Worm (Caenorhabditis elegans) whole organism, mixed stage, embryonic: ENCODE data around the gene trpp-3.

Experiments
- M03D4.4 ChIP-seq: sonication (generic microtip); optimal IDR thresholded peaks from 2 replicates; lab custom pipeline; 2017; ENCODE audit warnings: mild to moderate bottlenecking, missing genetic modification characterization, missing compliant biosample characterization
- bed-3 ChIP-seq: fragments of 200-800 bp; sonication (Bioruptor generic); optimal IDR thresholded peaks from 3 replicates; lab custom pipeline; 2018; ENCODE audit warnings: mild to moderate bottlenecking, missing genetic modification characterization, moderate library complexity, missing compliant biosample characterization
- blmp-1 ChIP-seq: fragments of 150-350 bp; optimal IDR thresholded peaks from 2 replicates; lab custom pipeline; 2014; ENCODE audit warnings: missing biosample characterization, missing genetic modification characterization
- ceh-39 ChIP-seq: fragments of 150-350 bp; optimal IDR thresholded peaks from 2 replicates; lab custom pipeline; 2014; ENCODE audit warnings: missing biosample characterization, missing genetic modification characterization
- ceh-43 ChIP-seq: fragments of 200-800 bp; sonication (Bioruptor generic); optimal IDR thresholded peaks from 2 replicates; lab custom pipeline; 2018; ENCODE audit warnings: mild to moderate bottlenecking, missing genetic modification characterization, moderate library complexity, missing compliant biosample characterization
- ceh-83 ChIP-seq: fragments of 200-800 bp; sonication (Bioruptor generic); optimal IDR thresholded peaks from 2 replicates; lab custom pipeline; 2018; ENCODE audit warnings: mild to moderate bottlenecking, missing genetic modification characterization, missing compliant biosample characterization
- ces-1 ChIP-seq: fragments of 150-350 bp; optimal IDR thresholded peaks from 2 replicates; lab custom pipeline; 2014; ENCODE audit warnings: missing biosample characterization, missing genetic modification reagents, missing genetic modification characterization
- cnd-1 ChIP-seq: fragments of 200-800 bp; sonication (Bioruptor generic); optimal IDR thresholded peaks from 2 replicates; lab custom pipeline; 2018; ENCODE audit warnings: mild to moderate bottlenecking, missing genetic modification characterization, missing compliant biosample characterization
- drap-1 ChIP-seq: fragments of 200-800 bp; sonication (Bioruptor generic); optimal IDR thresholded peaks from 3 replicates; lab custom pipeline; 2018; ENCODE audit warnings: mild to moderate bottlenecking, missing genetic modification characterization, missing compliant biosample characterization
- elt-1 ChIP-seq: sonication (generic microtip); optimal IDR thresholded peaks from 2 replicates; lab custom pipeline; 2017; ENCODE audit warnings: missing genetic modification characterization, mild to moderate bottlenecking, missing compliant biosample characterization, antibody characterized with exemption, moderate library complexity, borderline replicate concordance; ENCODE audit not compliant: insufficient read depth
- elt-3 ChIP-seq: fragments of 150-350 bp; optimal IDR thresholded peaks from 2 replicates; lab custom pipeline; 2014; ENCODE audit warnings: missing biosample characterization, missing genetic modification characterization
- flh-1 ChIP-seq: fragments of 200-800 bp; sonication (Bioruptor generic); optimal IDR thresholded peaks from 2 replicates; lab custom pipeline; 2018; ENCODE audit warnings: mild to moderate bottlenecking, missing genetic modification characterization, moderate library complexity, missing compliant biosample characterization
- ham-2 ChIP-seq: fragments of 200-800 bp; sonication (Bioruptor generic); optimal IDR thresholded peaks from 2 replicates; lab custom pipeline; 2018; ENCODE audit warnings: mild to moderate bottlenecking, missing genetic modification characterization, missing compliant biosample characterization
- hlh-1 ChIP-seq: fragments of 150-350 bp; optimal IDR thresholded peaks from 2 replicates; lab custom pipeline; 2014; ENCODE audit warnings: missing biosample characterization, missing genetic modification reagents, missing genetic modification characterization
- lin-13 ChIP-seq: fragments of 150-350 bp; optimal IDR thresholded peaks from 2 replicates; lab custom pipeline; 2014; ENCODE audit warnings: missing biosample characterization, missing genetic modification characterization
- lin-32 ChIP-seq: fragments of 200-800 bp; sonication (Bioruptor generic); optimal IDR thresholded peaks from 2 replicates; lab custom pipeline; 2018; ENCODE audit warnings: mild to moderate bottlenecking, missing genetic modification characterization, missing compliant biosample characterization
- lsy-2 ChIP-seq: fragments of 150-350 bp; optimal IDR thresholded peaks from 2 replicates; lab custom pipeline; 2014; ENCODE audit warnings: missing biosample characterization, missing genetic modification characterization
- mab-5 ChIP-seq: fragments of 150-350 bp; optimal IDR thresholded peaks from 2 replicates; lab custom pipeline; 2014; ENCODE audit warnings: missing biosample characterization, missing genetic modification characterization
- mep-1 ChIP-seq: fragments of 150-350 bp; optimal IDR thresholded peaks from 2 replicates; lab custom pipeline; 2017; ENCODE audit warnings: missing biosample characterization, missing genetic modification reagents, missing genetic modification characterization, inconsistent platforms
- mls-2 ChIP-seq: sonication (generic microtip); optimal IDR thresholded peaks from 2 replicates; lab custom pipeline; 2016; ENCODE audit warnings: mild to moderate bottlenecking, missing genetic modification characterization, moderate library complexity, missing compliant biosample characterization
- nhr-12 ChIP-seq: fragments of 150-350 bp; optimal IDR thresholded peaks from 2 replicates; lab custom pipeline; 2014; ENCODE audit warnings: missing biosample characterization, missing genetic modification characterization
- nhr-2 ChIP-seq: fragments of 150-350 bp; optimal IDR thresholded peaks from 2 replicates; lab custom pipeline; 2014; ENCODE audit warnings: missing biosample characterization, missing genetic modification characterization
- nhr-237 ChIP-seq: fragments of 150-350 bp; optimal IDR thresholded peaks from 2 replicates; lab custom pipeline; 2014; ENCODE audit warnings: missing biosample characterization, missing genetic modification characterization
- nhr-28 ChIP-seq: fragments of 150-350 bp; optimal IDR thresholded peaks from 2 replicates; lab custom pipeline; 2014; ENCODE audit warnings: missing biosample characterization, missing genetic modification characterization
- sem-2 ChIP-seq: fragments of 200-800 bp; sonication (Bioruptor generic); optimal IDR thresholded peaks from 2 replicates; lab custom pipeline; 2018; ENCODE audit warnings: mild to moderate bottlenecking, missing genetic modification characterization, missing compliant biosample characterization
- unc-39 ChIP-seq: fragments of 150-350 bp; optimal IDR thresholded peaks from 2 replicates; lab custom pipeline; 2014; ENCODE audit warnings: missing biosample characterization, missing genetic modification characterization
- unc-62 ChIP-seq: fragments of 150-350 bp; optimal IDR thresholded peaks from 2 replicates; lab custom pipeline; 2014; ENCODE audit warnings: missing biosample characterization, missing genetic modification reagents, missing genetic modification characterization
- zip-8 ChIP-seq: fragments of 150-350 bp; optimal IDR thresholded peaks from 2 replicates; lab custom pipeline; 2014; ENCODE audit warnings: missing biosample characterization, missing genetic modification characterization
- ztf-11 ChIP-seq: fragments of 150-350 bp; optimal IDR thresholded peaks from 2 replicates; lab custom pipeline; 2014; ENCODE audit warnings: missing biosample characterization, missing genetic modification characterization

Gene trpp-3

DNA sequence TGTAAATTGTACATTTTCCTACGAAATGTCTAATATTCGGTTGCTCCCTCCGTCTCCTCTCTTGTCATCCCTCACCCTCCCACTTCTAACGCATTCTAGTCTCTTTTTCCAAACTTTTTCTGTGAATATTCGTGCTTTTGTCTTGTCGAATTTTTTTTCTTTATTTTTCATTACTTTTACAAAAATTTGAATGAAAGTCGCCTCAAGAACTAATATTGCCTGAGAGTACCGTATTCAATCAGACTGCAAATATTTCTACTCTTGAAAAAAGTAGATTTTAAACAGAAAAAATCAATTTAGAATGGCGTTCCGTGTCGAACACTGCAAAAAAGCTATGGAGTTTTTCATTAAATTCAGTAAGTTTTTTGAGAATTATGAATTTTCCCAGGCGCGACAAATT, 30.9 kb downstream of the trpp-3 start, which contains the start of gene ZK1098.11:
Gene ZK1098.11, plus strand, starts transcription at position 301 of the 400 bp plus-strand sequence.
- no peak for TF ChIP-seq mep-1
- TF ChIP-seq nhr-12 (tag; lab: Kevin White, UChicago) = no peak
- TF ChIP-seq ceh-43 (GFP tag; lab: Kevin White, UChicago) = no peak
- TF ChIP-seq M03D4.4 (tag; lab: Kevin White, UChicago) = no peak
- no peak for TF ChIP-seq mab-5 (tag; lab: Kevin White, UChicago)
- no peak for TF ChIP-seq elt-1 (tag; lab: Kevin White, UChicago)
- TF ChIP-seq ces-1 = no peak
- TF ChIP-seq ceh-39 = no peak
- no peak for TF ChIP-seq lin-13
- no peak for TF ChIP-seq cnd-1 (tag; lab: Kevin White, UChicago)
- no peak for TF ChIP-seq blmp-1 (tag; lab: Kevin White, UChicago)
- no peak for TF ChIP-seq sem-2 (GFP tag; lab: Kevin White, UChicago)
- no peak for TF ChIP-seq unc-62
- TF ChIP-seq, all 35 proteins: peak for 0

- no peak for TF ChIP-seq ham-2 (GFP tag; lab: Kevin White, UChicago)
Measured at ce11 chrIII:9558463-9558862, 33.1 kb downstream of the trpp-3 start, which contains the start of gene C48B4.6. Gene C48B4.6, minus strand, starts transcription at chrIII:9558563.

- TF ChIP-seq lsy-2 (tag; lab: Kevin White, UChicago) = no peak
- no peak for TF ChIP-seq nhr-28
- TF ChIP-seq nhr-237 = no peak
- TF ChIP-seq elt-3 (tag; lab: Kevin White, UChicago) = no peak
- no peak for TF ChIP-seq mep-1
- TF ChIP-seq mls-2 (tag; lab: Kevin White, UChicago) = no peak
- TF ChIP-seq unc-39 = no peak
Measured at ce11 chrIII:9559381-9559881, 34.1 kb downstream of the trpp-3 start, which contains the start of gene C48B4.7. Gene C48B4.7, minus strand, starts transcription at chrIII:9559431.

ce11 chrIII:9561158-9561557, 35.8 kb downstream of the trpp-3 start, which contains the start of gene C48B4.8:
Gene C48B4.8, minus strand, starts transcription at chrIII:9561258.
- no peak for TF ChIP-seq ztf-11
- TF ChIP-seq lin-13 = no peak
- TF ChIP-seq nhr-237 = no peak
- no peak for TF ChIP-seq hlh-1 (tag; lab: Kevin White, UChicago)
- TF ChIP-seq zip-8 (tag; lab: Kevin White, UChicago) = no peak
- no peak for TF ChIP-seq bed-3 (GFP tag; lab: Kevin White, UChicago)
- TF ChIP-seq blmp-1 (tag; lab: Kevin White, UChicago) = no peak
- TF ChIP-seq unc-39 = no peak
- TF ChIP-seq mep-1 = no peak

- TF ChIP-seq mep-1 (no peak), lin-13 (no peak), zip-8 (tag; lab: Kevin White, UChicago) (no peak), hlh-1 (tag; lab: Kevin White, UChicago) (no peak), ceh-83 (no peak), elt-1 (tag; lab: Kevin White, UChicago) (no peak), M03D4.4 (tag; lab: Kevin White, UChicago) (no peak), cnd-1 (tag; lab: Kevin White, UChicago) (no peak), lin-32 (no peak), mab-5 (tag; lab: Kevin White, UChicago) (no peak), ceh-43 (GFP tag; lab: Kevin White, UChicago) (no peak), lsy-2 (tag; lab: Kevin White, UChicago) (no peak), nhr-2 (no peak), ztf-11 (no peak), nhr-28 (no peak), unc-62 (no peak), sem-2 (GFP tag; lab: Kevin White, UChicago) (no peak)
Measured at ce11 chrIII:9563235-9563634, 37.9 kb downstream of the trpp-3 start, which contains the start of gene C48B4.9. Gene C48B4.9, minus strand, starts transcription at chrIII:9563335.

DNA sequence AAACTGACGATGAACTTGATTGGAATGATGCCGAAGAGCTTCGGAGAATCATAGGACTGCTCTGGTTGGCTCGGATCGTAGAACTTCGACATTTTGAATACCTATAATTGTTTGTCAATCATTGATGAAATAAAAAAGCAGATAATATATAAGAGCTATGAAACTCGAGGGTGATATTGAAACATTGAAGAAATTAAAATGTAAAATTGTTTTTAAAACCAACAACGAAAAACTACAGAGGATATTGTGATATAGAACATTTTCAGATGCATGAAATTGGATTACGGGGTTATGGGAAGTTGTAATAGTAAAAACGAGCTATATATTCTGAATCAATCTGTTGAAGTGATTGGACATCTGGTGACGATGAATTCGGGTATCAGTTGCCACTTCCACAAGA, 39.1 kb downstream of the trpp-3 start, which contains the start of gene C48B4.10:
Gene C48B4.10, minus strand, starts transcription at position 101 of the 400 bp plus-strand sequence.
- TF ChIP-seq unc-39 (no peak), sem-2 (GFP tag; lab: Kevin White, UChicago) (no peak), mab-5 (tag; lab: Kevin White, UChicago) (no peak), lin-13 (no peak), ztf-11 (no peak), flh-1 (GFP tag; lab: Kevin White, UChicago) (no peak), ham-2 (GFP tag; lab: Kevin White, UChicago) (no peak), mls-2 (tag; lab: Kevin White, UChicago) (no peak), cnd-1 (tag; lab: Kevin White, UChicago) (no peak), drap-1 (GFP tag; lab: Kevin White, UChicago) (no peak), ceh-43 (GFP tag; lab: Kevin White, UChicago) (no peak), ceh-83 (no peak)
